Worm (Caenorhabditis elegans) whole organism, mixed stage, embryonic: ENCODE results near the gene chw-1.

Experiments used
- M03D4.4 ChIP-seq: sonication (generic microtip); optimal IDR thresholded peaks from 2 replicates; lab custom pipeline; 2017; ENCODE audit warnings: mild to moderate bottlenecking, missing genetic modification characterization, missing compliant biosample characterization
- ceh-83 ChIP-seq: fragments of 200-800 bp; sonication (Bioruptor generic); optimal IDR thresholded peaks from 2 replicates; lab custom pipeline; 2018; ENCODE audit warnings: mild to moderate bottlenecking, missing genetic modification characterization, missing compliant biosample characterization
- ham-2 ChIP-seq: fragments of 200-800 bp; sonication (Bioruptor generic); optimal IDR thresholded peaks from 2 replicates; lab custom pipeline; 2018; ENCODE audit warnings: mild to moderate bottlenecking, missing genetic modification characterization, missing compliant biosample characterization
- lin-13 ChIP-seq: fragments of 150-350 bp; optimal IDR thresholded peaks from 2 replicates; lab custom pipeline; 2014; ENCODE audit warnings: missing biosample characterization, missing genetic modification characterization
- lsy-2 ChIP-seq: fragments of 150-350 bp; optimal IDR thresholded peaks from 2 replicates; lab custom pipeline; 2014; ENCODE audit warnings: missing biosample characterization, missing genetic modification characterization
- mls-2 ChIP-seq: sonication (generic microtip); optimal IDR thresholded peaks from 2 replicates; lab custom pipeline; 2016; ENCODE audit warnings: mild to moderate bottlenecking, missing genetic modification characterization, moderate library complexity, missing compliant biosample characterization
- nhr-12 ChIP-seq: fragments of 150-350 bp; optimal IDR thresholded peaks from 2 replicates; lab custom pipeline; 2014; ENCODE audit warnings: missing biosample characterization, missing genetic modification characterization
- nhr-237 ChIP-seq: fragments of 150-350 bp; optimal IDR thresholded peaks from 2 replicates; lab custom pipeline; 2014; ENCODE audit warnings: missing biosample characterization, missing genetic modification characterization
- nhr-28 ChIP-seq: fragments of 150-350 bp; optimal IDR thresholded peaks from 2 replicates; lab custom pipeline; 2014; ENCODE audit warnings: missing biosample characterization, missing genetic modification characterization
- snpc-4 ChIP-seq: fragments of 150-350 bp; optimal IDR thresholded peaks from 2 replicates; lab custom pipeline; 2014; ENCODE audit warnings: missing biosample characterization, missing genetic modification characterization
- unc-120 ChIP-seq: sonication (generic microtip); optimal IDR thresholded peaks from 2 replicates; lab custom pipeline; 2017; ENCODE audit warnings: missing genetic modification characterization, missing compliant biosample characterization; ENCODE audit not compliant: poor library complexity, severe bottlenecking
- unc-39 ChIP-seq: fragments of 150-350 bp; optimal IDR thresholded peaks from 2 replicates; lab custom pipeline; 2014; ENCODE audit warnings: missing biosample characterization, missing genetic modification characterization
- unc-62 ChIP-seq: fragments of 150-350 bp; optimal IDR thresholded peaks from 2 replicates; lab custom pipeline; 2014; ENCODE audit warnings: missing biosample characterization, missing genetic modification reagents, missing genetic modification characterization
- ztf-11 ChIP-seq: fragments of 150-350 bp; optimal IDR thresholded peaks from 2 replicates; lab custom pipeline; 2014; ENCODE audit warnings: missing biosample characterization, missing genetic modification characterization

ce11 chrV:10423511-10423910 lies 38.6 kb upstream of the chw-1 start:
- TF ChIP-seq snpc-4 (tag; lab: Kevin White, UChicago) (no peak), lin-13 (no peak), ztf-11 (tag; lab: Kevin White, UChicago) (no peak), ceh-83 (GFP tag; lab: Kevin White, UChicago) (no peak), lsy-2 (tag; lab: Kevin White, UChicago) (no peak), nhr-28 (no peak), nhr-237 (tag; lab: Kevin White, UChicago) (no peak), mls-2 (tag; lab: Kevin White, UChicago) (no peak), nhr-12 (no peak), unc-120 (tag; lab: Kevin White, UChicago) (no peak), unc-39 (tag; lab: Kevin White, UChicago) (no peak), M03D4.4 (tag; lab: Kevin White, UChicago) (no peak), ham-2 (GFP tag; lab: Kevin White, UChicago) (no peak), unc-62 (no peak)
